Fruit fly (Drosophila melanogaster): Measurements from ENCODE around the gene ND-13B.

- TF ChIP-seq toe (GFP tag; optimal IDR thresholded peaks at IDR 0.05): no peak
- no peak for TF ChIP-seq kay (GFP tag; ENCODE audit: borderline replicate concordance)
- TF ChIP-seq CG7101 (tag; optimal IDR thresholded peaks at IDR 0.05): peak; percentile 7
- TF ChIP-seq CG33017 (tag; optimal IDR thresholded peaks at IDR 0.05): no peak
- TF ChIP-seq CG11617 (GFP tag; optimal IDR thresholded peaks at IDR 0.05): no peak
Measured at dm6 chr3L:10679711-10680154, 14.2 kb downstream of the ND-13B start.
